Fruit fly (Drosophila melanogaster): ENCODE data around the gene Efr.

DNA sequence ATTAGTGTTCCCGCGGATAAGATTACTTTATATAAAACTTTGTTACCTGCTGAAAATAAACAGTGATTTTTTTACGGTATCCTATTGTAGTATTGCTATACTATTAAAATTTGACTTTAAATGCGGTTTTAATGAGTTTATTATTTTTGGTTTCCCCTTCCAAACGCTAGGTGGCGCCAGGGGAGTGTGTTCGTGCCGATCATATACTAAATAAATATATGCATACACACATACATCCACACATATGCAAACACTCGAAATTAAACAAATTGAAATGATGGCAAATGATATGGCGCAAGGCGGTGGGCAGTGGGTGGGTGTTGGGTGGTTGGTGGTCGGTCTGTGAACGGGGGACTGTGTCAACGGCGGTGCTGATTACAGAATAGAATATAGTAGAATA, 33.9 kb downstream of the Efr start:
- TF ChIP-seq GATAd (GFP tag; optimal IDR thresholded peaks at IDR 0.05) (no peak), CG32264 (GFP tag; optimal IDR thresholded peaks at IDR 0.05) (no peak), OdsH (GFP tag; optimal IDR thresholded peaks at IDR 0.05) (no peak), Hnf4 (GFP tag; optimal IDR thresholded peaks at IDR 0.05) (no peak), h (GFP tag; optimal IDR thresholded peaks at IDR 0.05) (no peak)
